Fruit fly (Drosophila melanogaster) whole organism, embryonic: ENCODE measurements around the gene Ice2.
A peak's percentile ranks its signal among the peaks of the same experiment; 100 is the strongest.

Experiments used
- Bdp1 ChIP-seq: fragments of 200-800 bp; sonication (Bioruptor generic); optimal IDR thresholded peaks from 3 replicates; lab custom pipeline; 2016; ENCODE audit warnings: missing biosample characterization, missing genetic modification characterization
- Blimp-1 ChIP-seq: fragments of 200-800 bp; sonication (Bioruptor generic); optimal IDR thresholded peaks from 3 replicates; lab custom pipeline; 2018; ENCODE audit warnings: missing biosample characterization, missing genetic modification characterization, mild to moderate bottlenecking, moderate library complexity, missing genetic modification reagents
- Bteb2 ChIP-seq: fragments of 200-800 bp; sonication (Bioruptor generic); optimal IDR thresholded peaks from 2 replicates; lab custom pipeline; 2016; ENCODE audit warnings: missing biosample characterization, missing genetic modification characterization
- CG10366 ChIP-seq: fragments of 200-800 bp; sonication (Bioruptor generic); IDR thresholded peaks from 2 replicates; pipeline ENCODE4 v1.3.6; 2022; ENCODE audit warnings: missing biosample characterization, missing genetic modification characterization
- CG10654 ChIP-seq: fragments of 200-800 bp; sonication (Bioruptor generic); optimal IDR thresholded peaks from 2 replicates; lab custom pipeline; 2016; ENCODE audit warnings: missing biosample characterization, missing genetic modification characterization
- CG11695 ChIP-seq: fragments of 200-800 bp; sonication (Bioruptor generic); IDR thresholded peaks from 3 replicates; pipeline ENCODE4 v1.3.6; 2022; ENCODE audit warnings: missing biosample characterization, missing genetic modification characterization
- CG13123 ChIP-seq: fragments of 200-800 bp; sonication (Bioruptor generic); optimal IDR thresholded peaks from 2 replicates; lab custom pipeline; 2016; ENCODE audit warnings: missing biosample characterization, missing genetic modification characterization
- CG13287 ChIP-seq: fragments of 200-800 bp; sonication (Bioruptor generic); IDR thresholded peaks from 2 replicates; pipeline ENCODE4 v1.3.6; 2022; ENCODE audit warnings: missing biosample characterization, missing genetic modification characterization; ENCODE audit not compliant: partially characterized antibody
- CG1529 ChIP-seq: fragments of 200-800 bp; sonication (Bioruptor generic); optimal IDR thresholded peaks from 3 replicates; lab custom pipeline; 2018; ENCODE audit warnings: missing biosample characterization, missing genetic modification characterization
- CG17186 ChIP-seq: fragments of 200-800 bp; sonication (Bioruptor generic); optimal IDR thresholded peaks from 3 replicates; lab custom pipeline; 2017; ENCODE audit warnings: missing biosample characterization, missing genetic modification reagents, missing genetic modification characterization
- CG18476 ChIP-seq: fragments of 200-800 bp; sonication (Bioruptor generic); optimal IDR thresholded peaks from 2 replicates; lab custom pipeline; 2016; ENCODE audit warnings: missing biosample characterization, mild to moderate bottlenecking, missing genetic modification characterization
- CG18619 ChIP-seq: fragments of 200-800 bp; sonication (Bioruptor generic); optimal IDR thresholded peaks from 3 replicates; lab custom pipeline; 2017; ENCODE audit warnings: missing biosample characterization, mild to moderate bottlenecking, missing genetic modification characterization
- CG5180 ChIP-seq: fragments of 200-800 bp; sonication (Bioruptor generic); optimal IDR thresholded peaks from 3 replicates; lab custom pipeline; 2017; ENCODE audit warnings: missing biosample characterization, missing genetic modification characterization, mild to moderate bottlenecking, moderate library complexity, missing genetic modification reagents
- CG6175 ChIP-seq: fragments of 200-800 bp; sonication (Bioruptor generic); IDR thresholded peaks from 3 replicates; pipeline ENCODE4 v1.3.6; 2022; ENCODE audit warnings: missing biosample characterization, missing genetic modification characterization
- CG6654 ChIP-seq: fragments of 200-800 bp; sonication (Bioruptor generic); optimal IDR thresholded peaks from 2 replicates; lab custom pipeline; 2017; ENCODE audit warnings: missing biosample characterization, mild to moderate bottlenecking, missing genetic modification characterization
- CG7372 ChIP-seq: fragments of 200-800 bp; sonication (Bioruptor generic); IDR thresholded peaks from 2 replicates; pipeline ENCODE4 v1.3.6; 2022; ENCODE audit warnings: missing biosample characterization, missing genetic modification characterization
- Dref ChIP-seq: fragments of 200-800 bp; sonication (Bioruptor generic); IDR thresholded peaks from 2 replicates; pipeline ENCODE4 v1.3.6; 2022; ENCODE audit warnings: missing biosample characterization, missing genetic modification characterization
- ERR ChIP-seq: fragments of 200-800 bp; sonication (Bioruptor generic); optimal IDR thresholded peaks from 2 replicates; lab custom pipeline; 2016; ENCODE audit warnings: missing biosample characterization, missing genetic modification characterization
- Fer2 ChIP-seq: fragments of 200-800 bp; sonication (Bioruptor generic); optimal IDR thresholded peaks from 2 replicates; lab custom pipeline; 2018; ENCODE audit warnings: missing biosample characterization, mild to moderate bottlenecking, missing genetic modification characterization, moderate library complexity
- Kr ChIP-seq: fragments of 200-800 bp; sonication (Bioruptor generic); optimal IDR thresholded peaks from 2 replicates; lab custom pipeline; 2017; ENCODE audit warnings: missing biosample characterization, mild to moderate bottlenecking, missing genetic modification characterization
- Lhr ChIP-seq: fragments of 200-800 bp; sonication (Bioruptor generic); optimal IDR thresholded peaks from 3 replicates; lab custom pipeline; 2017; ENCODE audit warnings: mild to moderate bottlenecking, missing biosample characterization, missing genetic modification reagents, missing genetic modification characterization
- Med ChIP-seq: fragments of 200-800 bp; sonication (Bioruptor generic); peaks from one replicate; lab custom pipeline; 2016; ENCODE audit warnings: missing biosample characterization, missing genetic modification characterization, mild to moderate bottlenecking, inconsistent platforms, moderate library complexity
- Opbp ChIP-seq: fragments of 200-800 bp; sonication (Bioruptor generic); IDR thresholded peaks from 3 replicates; pipeline ENCODE4 v1.3.6; 2022; ENCODE audit warnings: missing biosample characterization, missing genetic modification characterization; ENCODE audit not compliant: partially characterized antibody
- PHDP ChIP-seq: fragments of 200-800 bp; sonication (Bioruptor generic); optimal IDR thresholded peaks from 3 replicates; lab custom pipeline; 2018; ENCODE audit warnings: missing biosample characterization, mild to moderate bottlenecking, missing genetic modification characterization, moderate library complexity
- Tbp ChIP-seq: fragments of >200 bp; optimal IDR thresholded peaks from 2 replicates; lab custom pipeline; 2018; ENCODE audit warnings: missing biosample characterization, missing genetic modification characterization
- bab2 ChIP-seq: fragments of 200-800 bp; sonication (Bioruptor generic); optimal IDR thresholded peaks from 2 replicates; lab custom pipeline; 2016; ENCODE audit warnings: missing biosample characterization, missing genetic modification characterization
- bigmax ChIP-seq: fragments of 200-800 bp; sonication (Bioruptor generic); optimal IDR thresholded peaks from 2 replicates; lab custom pipeline; 2018; ENCODE audit warnings: missing biosample characterization, mild to moderate bottlenecking, missing genetic modification characterization
- bsh ChIP-seq, 2 experiments: fragments of 200-800 bp; sonication (Bioruptor generic); optimal IDR thresholded peaks; 2 replicates each; lab custom pipeline; 2017 to 2018; ENCODE audit warnings: mild to moderate bottlenecking in 2 of 2, missing biosample characterization in 2 of 2, missing genetic modification characterization in 2 of 2, moderate library complexity in 1 of 2
- cad ChIP-seq: fragments of >200 bp; optimal IDR thresholded peaks from 2 replicates; lab custom pipeline; 2017; ENCODE audit warnings: missing biosample characterization, missing genetic modification characterization
- da ChIP-seq: fragments of 200-800 bp; sonication (Bioruptor generic); optimal IDR thresholded peaks from 2 replicates; lab custom pipeline; 2016; ENCODE audit warnings: missing biosample characterization, missing genetic modification characterization
- dysf ChIP-seq: fragments of 200-800 bp; sonication (Bioruptor generic); IDR thresholded peaks from 3 replicates; pipeline ENCODE4 v1.3.6; 2022; ENCODE audit warnings: missing biosample characterization, missing genetic modification characterization
- emc ChIP-seq: fragments of 200-800 bp; sonication (Bioruptor generic); optimal IDR thresholded peaks from 2 replicates; lab custom pipeline; 2016; ENCODE audit warnings: missing biosample characterization, missing genetic modification characterization
- ems ChIP-seq: fragments of 200-800 bp; sonication (Bioruptor generic); optimal IDR thresholded peaks from 3 replicates; lab custom pipeline; 2016; ENCODE audit warnings: missing biosample characterization, missing genetic modification characterization
- en ChIP-seq: fragments of 200-800 bp; sonication (Bioruptor generic); optimal IDR thresholded peaks from 2 replicates; lab custom pipeline; 2016; ENCODE audit warnings: missing biosample characterization, missing genetic modification characterization
- eyg ChIP-seq: fragments of 200-800 bp; sonication (Bioruptor generic); optimal IDR thresholded peaks from 3 replicates; lab custom pipeline; 2016; ENCODE audit warnings: missing biosample characterization, missing genetic modification characterization
- grau ChIP-seq: fragments of 200-800 bp; optimal IDR thresholded peaks from 3 replicates; lab custom pipeline; 2019; ENCODE audit warnings: missing biosample characterization, mild to moderate bottlenecking, missing genetic modification characterization, moderate library complexity
- kay ChIP-seq: fragments of 200-800 bp; sonication (Bioruptor generic); optimal IDR thresholded peaks from 2 replicates; lab custom pipeline; 2016; ENCODE audit warnings: missing biosample characterization, missing genetic modification characterization
- lbe ChIP-seq: fragments of 200-800 bp; sonication (Bioruptor generic); optimal IDR thresholded peaks from 2 replicates; lab custom pipeline; 2016; ENCODE audit warnings: missing biosample characterization, mild to moderate bottlenecking, missing genetic modification characterization
- lilli ChIP-seq: fragments of 200-800 bp; sonication (Bioruptor generic); optimal IDR thresholded peaks from 3 replicates; lab custom pipeline; 2016; ENCODE audit warnings: missing biosample characterization, missing genetic modification characterization
- nerfin-2 ChIP-seq: fragments of 200-800 bp; sonication (Bioruptor generic); IDR thresholded peaks from 2 replicates; pipeline ENCODE4 v1.3.6; 2022; ENCODE audit warnings: missing biosample characterization, missing genetic modification characterization; ENCODE audit not compliant: partially characterized antibody
- phol ChIP-seq: fragments of 200-800 bp; sonication (Bioruptor generic); optimal IDR thresholded peaks from 3 replicates; lab custom pipeline; 2018; ENCODE audit warnings: missing biosample characterization, mild to moderate bottlenecking, missing genetic modification characterization, moderate library complexity
- pita ChIP-seq: fragments of 200-800 bp; sonication (Bioruptor generic); optimal IDR thresholded peaks from 2 replicates; lab custom pipeline; 2017; ENCODE audit warnings: missing biosample characterization, mild to moderate bottlenecking, missing genetic modification characterization
- row ChIP-seq: fragments of 200-800 bp; sonication (Bioruptor generic); IDR thresholded peaks from 3 replicates; pipeline ENCODE4 v1.3.6; 2022; ENCODE audit warnings: missing biosample characterization, missing genetic modification characterization
- schlank ChIP-seq: fragments of 200-800 bp; sonication (Bioruptor generic); optimal IDR thresholded peaks from 2 replicates; lab custom pipeline; 2018; ENCODE audit warnings: missing biosample characterization, mild to moderate bottlenecking, missing genetic modification characterization
- sima ChIP-seq: fragments of 200-800 bp; sonication (Bioruptor generic); optimal IDR thresholded peaks from 2 replicates; lab custom pipeline; 2016; ENCODE audit warnings: missing biosample characterization, missing genetic modification characterization
- sug ChIP-seq: fragments of 200-800 bp; optimal IDR thresholded peaks from 2 replicates; lab custom pipeline; 2019; ENCODE audit warnings: missing biosample characterization, mild to moderate bottlenecking, missing genetic modification characterization, moderate library complexity
- tgo ChIP-seq: fragments of 200-800 bp; sonication (Bioruptor generic); IDR thresholded peaks from 3 replicates; pipeline ENCODE4 v1.3.6; 2022; ENCODE audit warnings: missing biosample characterization, missing genetic modification characterization
- yki ChIP-seq: fragments of >200 bp; optimal IDR thresholded peaks from 3 replicates; lab custom pipeline; 2018
- z ChIP-seq: fragments of 200-800 bp; sonication (Bioruptor generic); IDR thresholded peaks from 3 replicates; pipeline ENCODE4 v1.3.6; 2022; ENCODE audit warnings: missing biosample characterization, missing genetic modification characterization
- zen ChIP-seq: fragments of 200-800 bp; sonication (Bioruptor generic); optimal IDR thresholded peaks from 3 replicates; lab custom pipeline; 2018; ENCODE audit warnings: missing biosample characterization, mild to moderate bottlenecking, missing genetic modification characterization, moderate library complexity

Ice2 gene

DNA sequence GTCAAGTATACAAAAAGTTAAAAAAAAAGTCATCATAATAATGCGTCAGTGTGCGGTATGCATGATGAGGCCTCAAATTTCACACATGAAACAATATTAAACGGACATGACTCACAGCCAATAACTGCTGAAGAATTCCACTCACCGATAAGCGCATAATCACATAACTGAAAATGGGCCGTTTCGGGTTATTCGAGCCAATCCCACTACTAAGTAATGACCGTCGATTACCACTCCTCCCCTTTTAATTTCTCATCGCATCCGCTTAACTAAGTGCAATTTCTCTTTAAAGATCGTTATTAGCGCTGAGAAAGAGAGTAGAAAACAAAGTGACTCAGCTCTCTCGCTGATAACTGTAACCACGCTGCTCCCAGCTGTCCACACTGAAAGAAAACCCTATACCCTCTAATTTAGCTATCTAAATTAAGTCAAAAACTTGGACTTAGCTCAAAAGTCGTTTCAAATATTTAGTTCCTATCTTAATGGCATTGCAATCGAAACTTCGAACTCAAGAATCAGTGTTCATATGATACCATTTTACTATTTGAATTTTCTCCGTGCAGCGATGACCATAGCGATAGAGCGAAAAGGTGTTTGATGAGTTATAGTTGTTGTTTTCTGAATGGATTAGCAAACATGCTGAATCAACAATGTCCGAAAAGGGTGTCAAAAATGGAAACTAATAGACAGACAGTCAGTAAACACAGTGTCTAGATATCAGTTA, 17.1 kb upstream of the Ice2 start (continued):
- peak; percentile 80 for TF ChIP-seq CG18476 (GFP tag; lab: Kevin White, UChicago)
- TF ChIP-seq cad (GFP tag; lab: Kevin White, UChicago): no peak
- peak; percentile 88 for TF ChIP-seq CG18619
- TF ChIP-seq Med (GFP tag; lab: Kevin White, UChicago): peak; percentile 99
- TF ChIP-seq Dref (GFP tag; lab: Robert Waterston, UW): no peak
- TF ChIP-seq yki: no peak
- peak; percentile 67 for TF ChIP-seq Lhr (GFP tag; lab: Kevin White, UChicago)
- TF ChIP-seq Fer2 (tag; lab: Kevin White, UChicago): peak; percentile 7
- TF ChIP-seq CG1529 (GFP tag; lab: Kevin White, UChicago): peak; percentile 82
- TF ChIP-seq da: peak; percentile 44
- TF ChIP-seq en (GFP tag; lab: Kevin White, UChicago): peak; percentile 79
- peak; percentile 63 for TF ChIP-seq CG6654 (GFP tag; lab: Kevin White, UChicago)
- peak; percentile 93 for TF ChIP-seq PHDP (tag; lab: Kevin White, UChicago)
- peak; percentile 86 for TF ChIP-seq eyg (GFP tag; lab: Kevin White, UChicago)
- peak; percentile 27 for TF ChIP-seq bigmax (GFP tag; lab: Kevin White, UChicago)
- TF ChIP-seq CG17186 (GFP tag; lab: Kevin White, UChicago): peak; percentile 58
- peak; percentile 91 for TF ChIP-seq lilli (GFP tag; lab: Kevin White, UChicago)
- TF ChIP-seq Bteb2 (GFP tag; lab: Kevin White, UChicago): peak; percentile 89
- peak; percentile 93 for TF ChIP-seq bab2 (GFP tag; lab: Kevin White, UChicago)
- peak; percentile 86 for TF ChIP-seq CG10366 (GFP tag; lab: Robert Waterston, UW)
- TF ChIP-seq schlank (tag; lab: Kevin White, UChicago): peak; percentile 72
- TF ChIP-seq row (GFP tag; lab: Robert Waterston, UW): peak; percentile 88
- peak; percentile 40 for TF ChIP-seq CG5180
- TF ChIP-seq phol (tag; lab: Kevin White, UChicago): peak; percentile 79
- peak; percentile 24 to 91 for TF ChIP-seq bsh (GFP tag; optimal IDR thresholded peaks at IDR 0.05; lab: Kevin White, UChicago)
- TF ChIP-seq CG6175: peak; percentile 46; the same call in 1 of the 3 replicates
- peak; percentile 61 for TF ChIP-seq sug
- TF ChIP-seq tgo: peak; percentile 85; the same call in 2 of the 3 replicates
- TF ChIP-seq lbe (GFP tag; lab: Kevin White, UChicago): peak; percentile 52
- TF ChIP-seq z (GFP tag; lab: Robert Waterston, UW): no peak
- TF ChIP-seq CG11695 (GFP tag; lab: Robert Waterston, UW): peak; percentile 91
- peak; percentile 89 for TF ChIP-seq dysf (GFP tag; lab: Robert Waterston, UW)
- no peak for TF ChIP-seq Opbp (GFP tag; lab: Robert Waterston, UW)
- TF ChIP-seq kay (GFP tag; lab: Kevin White, UChicago): peak; percentile 82
- TF ChIP-seq CG13123: peak; percentile 80
- peak; percentile 77 for TF ChIP-seq ERR
- no peak for TF ChIP-seq CG13287 (GFP tag; lab: Robert Waterston, UW)
- no peak for TF ChIP-seq emc
- no peak for TF ChIP-seq pita (GFP tag; lab: Kevin White, UChicago)
- no peak for TF ChIP-seq Tbp
- TF ChIP-seq sima (GFP tag; lab: Kevin White, UChicago): peak; percentile 82
- peak; percentile 59 for TF ChIP-seq CG10654
- peak; percentile 78 for TF ChIP-seq Bdp1 (GFP tag; lab: Kevin White, UChicago)
- TF ChIP-seq grau (tag; lab: Kevin White, UChicago): peak; percentile 88
- peak; percentile 25 for TF ChIP-seq Kr (GFP tag; lab: Kevin White, UChicago)
- peak; percentile 69; the same call in 1 of the 2 replicates for TF ChIP-seq CG7372 (GFP tag; lab: Robert Waterston, UW)
- TF ChIP-seq Blimp-1: peak; percentile 82
- peak; percentile 60 for TF ChIP-seq ems (GFP tag; lab: Kevin White, UChicago)
- no peak for TF ChIP-seq nerfin-2
- TF ChIP-seq zen (tag; lab: Kevin White, UChicago): peak; percentile 87
